ENCODE assay signal across 1 fruit fly cellular context in genomic region chr2L:6488676-6489140, dm6.
TF ChIP-seq lines count a peak whose summit lies in the region.

Gene KFase, minus strand, starts transcription at chr2L:6488756.
Gene epsilonCOP, plus strand, starts transcription at chr2L:6489090.

TF ChIP-seq in whole organism, embryonic, 481 proteins besides CTCF, POLR2A, EP300 and RAD21 (continued from another document):
- TF ChIP-seq CG8944 (GFP tag; optimal IDR thresholded peaks at IDR 0.05; lab: Kevin White, UChicago) (peak; percentile 38), CG13424 (tag; optimal IDR thresholded peaks at IDR 0.05; lab: Kevin White, UChicago) (peak; percentile 59), seq (GFP tag; IDR thresholded peaks at IDR 0.05; lab: Robert Waterston, UW) (no peak), sug (tag; optimal IDR thresholded peaks at IDR 0.05; lab: Kevin White, UChicago) (peak; percentile 70), CG6683 (GFP tag; optimal IDR thresholded peaks at IDR 0.05; lab: Kevin White, UChicago) (peak; percentile 47), odd (GFP tag; optimal IDR thresholded peaks at IDR 0.05; lab: Kevin White, UChicago) (peak; percentile 18), CG15514 (GFP tag; optimal IDR thresholded peaks at IDR 0.05; lab: Kevin White, UChicago) (peak; percentile 96), lmd (GFP tag; IDR thresholded peaks at IDR 0.05; lab: Robert Waterston, UW) (peak; percentile 31; the same call in 1 of the 2 replicates), CG10431 (GFP tag; optimal IDR thresholded peaks at IDR 0.05; lab: Kevin White, UChicago) (peak; percentile 52), gt (GFP tag; IDR thresholded peaks at IDR 0.05; lab: Robert Waterston, UW) (no peak), CG31224 (GFP tag; IDR thresholded peaks at IDR 0.05; lab: Robert Waterston, UW) (peak; percentile 20; the same call in 1 of the 2 replicates), CG18619 (GFP tag; optimal IDR thresholded peaks at IDR 0.05; lab: Kevin White, UChicago) (no peak), fd3F (GFP tag; optimal IDR thresholded peaks at IDR 0.05; lab: Kevin White, UChicago) (peak; percentile 13), eve (GFP tag; optimal IDR thresholded peaks at IDR 0.05; lab: Kevin White, UChicago) (no peak), D19B (GFP tag; optimal IDR thresholded peaks at IDR 0.05; lab: Kevin White, UChicago) (peak; percentile 5), CG4854 (GFP tag; optimal IDR thresholded peaks at IDR 0.05; lab: Kevin White, UChicago) (peak; percentile 42), Hand (GFP tag; optimal IDR thresholded peaks at IDR 0.05; lab: Kevin White, UChicago) (no peak), pan (optimal IDR thresholded peaks at IDR 0.05; lab: Kevin White, UChicago) (no peak), pan (GFP tag; optimal IDR thresholded peaks at IDR 0.05 in 1 of 2, IDR thresholded peaks at IDR 0.05 in 1 of 2) (no peak), btn (GFP tag; optimal IDR thresholded peaks at IDR 0.05; lab: Kevin White, UChicago) (no peak), CG4707 (GFP tag; optimal IDR thresholded peaks at IDR 0.05; lab: Kevin White, UChicago) (no peak), CG8924 (tag; optimal IDR thresholded peaks at IDR 0.05; lab: Kevin White, UChicago) (peak; percentile 48), CG4328 (GFP tag; optimal IDR thresholded peaks at IDR 0.05; lab: Kevin White, UChicago) (peak; percentile 58), scrt (GFP tag; optimal IDR thresholded peaks at IDR 0.05; lab: Kevin White, UChicago) (peak; percentile 20), row (GFP tag; IDR thresholded peaks at IDR 0.05; lab: Robert Waterston, UW) (peak; percentile 68), E2f2 (GFP tag; IDR thresholded peaks at IDR 0.05; lab: Robert Waterston, UW) (peak; percentile 56), HLH54F (GFP tag; optimal IDR thresholded peaks at IDR 0.05; lab: Kevin White, UChicago) (peak; percentile 31), exex (tag; optimal IDR thresholded peaks at IDR 0.05; lab: Kevin White, UChicago) (peak; percentile 68), mirr (GFP tag; optimal IDR thresholded peaks at IDR 0.05; lab: Kevin White, UChicago) (peak; percentile 21), ranshi (GFP tag; IDR thresholded peaks at IDR 0.05; lab: Robert Waterston, UW) (peak; percentile 43; the same call in 1 of the 2 replicates), CG10979 (tag; optimal IDR thresholded peaks at IDR 0.05; lab: Kevin White, UChicago) (peak; percentile 31), CG7786 (GFP tag; optimal IDR thresholded peaks at IDR 0.05; lab: Kevin White, UChicago) (peak; percentile 47), vfl (GFP tag; optimal IDR thresholded peaks at IDR 0.05; lab: Kevin White, UChicago) (peak; percentile 60), HLH3B (GFP tag; IDR thresholded peaks at IDR 0.05; lab: Robert Waterston, UW) (no peak)
